Fruit fly (Drosophila melanogaster): ENCODE data around the gene Tat.

Gene Tat

DNA sequence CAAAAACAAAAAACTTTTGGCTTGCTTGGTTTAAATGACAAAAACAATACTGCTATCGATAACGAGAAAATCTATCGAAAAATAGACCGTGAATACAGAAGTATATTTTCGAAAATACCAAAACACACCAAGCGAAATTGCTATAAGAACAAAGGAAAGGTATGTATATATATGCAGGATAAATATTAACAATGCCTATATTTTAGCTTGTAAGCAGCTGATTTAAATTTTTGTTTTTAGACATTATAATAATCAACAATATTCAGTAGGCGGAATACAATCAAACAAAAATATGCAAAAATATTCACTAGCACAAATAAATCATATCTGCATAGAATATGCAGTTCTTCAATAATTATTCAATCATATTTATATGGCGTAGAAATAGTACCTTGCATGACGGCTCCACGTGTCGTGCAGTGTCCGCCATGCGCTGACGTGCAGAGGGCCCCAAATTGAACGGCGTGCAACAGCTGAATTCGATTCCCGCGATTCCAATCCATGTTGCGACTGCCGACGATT is 23.1 kb upstream of the Tat start, which contains the start of the genes Fbxl4 and Dus2 (continued):
- peak; percentile 94 for TF ChIP-seq CG9932 (GFP tag; IDR thresholded peaks at IDR 0.05)
- TF ChIP-seq trh (GFP tag; optimal IDR thresholded peaks at IDR 0.05) = peak; percentile 74
- TF ChIP-seq NFAT (GFP tag; IDR thresholded peaks at IDR 0.05) = peak; percentile 94
- TF ChIP-seq CG6689 (GFP tag; IDR thresholded peaks at IDR 0.05) = peak; percentile 91
- peak; percentile 83 for TF ChIP-seq repo (GFP tag; optimal IDR thresholded peaks at IDR 0.05)
- peak; percentile 74 for TF ChIP-seq zf30C (GFP tag; optimal IDR thresholded peaks at IDR 0.05)
- peak; percentile 85 for TF ChIP-seq CG15011 (GFP tag; optimal IDR thresholded peaks at IDR 0.05)
- peak; percentile 73 for TF ChIP-seq Spps (tag; optimal IDR thresholded peaks at IDR 0.05)
- TF ChIP-seq CG10209 (GFP tag; optimal IDR thresholded peaks at IDR 0.05) = peak; percentile 92
- TF ChIP-seq CTCF (GFP tag; optimal IDR thresholded peaks at IDR 0.05) = peak; percentile 24
- peak; percentile 66 for TF ChIP-seq Hand (GFP tag; optimal IDR thresholded peaks at IDR 0.05)
- no peak for TF ChIP-seq h (optimal IDR thresholded peaks at IDR 0.05)
- TF ChIP-seq cas (GFP tag; IDR thresholded peaks at IDR 0.05) = peak; percentile 79
- TF ChIP-seq D19B (GFP tag; optimal IDR thresholded peaks at IDR 0.05) = no peak
- TF ChIP-seq bab2 (GFP tag; optimal IDR thresholded peaks at IDR 0.05) = peak; percentile 94
- peak; percentile 80 for TF ChIP-seq D19A (tag; optimal IDR thresholded peaks at IDR 0.05)
- peak; percentile 80 for TF ChIP-seq CG2116 (GFP tag; optimal IDR thresholded peaks at IDR 0.05)
- peak; percentile 89 for TF ChIP-seq NfI (GFP tag; optimal IDR thresholded peaks at IDR 0.05)
- peak; percentile 75 for TF ChIP-seq MTF-1 (GFP tag; optimal IDR thresholded peaks at IDR 0.05; ENCODE audit: borderline replicate concordance)
- peak; percentile 94 for TF ChIP-seq CG1602 (GFP tag; optimal IDR thresholded peaks at IDR 0.05)
- TF ChIP-seq CG9797 (GFP tag; optimal IDR thresholded peaks at IDR 0.05) = peak; percentile 36
- peak; percentile 94 for TF ChIP-seq pho (GFP tag; optimal IDR thresholded peaks at IDR 0.05)
- TF ChIP-seq CG9215 (GFP tag; IDR thresholded peaks at IDR 0.05) = peak; percentile 84
- TF ChIP-seq CG13775 (GFP tag; optimal IDR thresholded peaks at IDR 0.05) = peak; percentile 96
- peak in 1 of 2 experiments; percentile 77 for TF ChIP-seq Hr78 (GFP tag; optimal IDR thresholded peaks at IDR 0.05)
- TF ChIP-seq odd (GFP tag; optimal IDR thresholded peaks at IDR 0.05) = peak; percentile 72
- peak; percentile 77 for TF ChIP-seq CG11398 (GFP tag; optimal IDR thresholded peaks at IDR 0.05)
- peak; percentile 78 for TF ChIP-seq CG31388 (GFP tag; optimal IDR thresholded peaks at IDR 0.05)
- TF ChIP-seq NK7.1 (GFP tag; optimal IDR thresholded peaks at IDR 0.05) = peak; percentile 83
- peak; percentile 74 for TF ChIP-seq kni (GFP tag; optimal IDR thresholded peaks at IDR 0.05)
- TF ChIP-seq CG17912 (GFP tag; optimal IDR thresholded peaks at IDR 0.05) = peak; percentile 9
- peak; percentile 84 for TF ChIP-seq CG9437 (GFP tag; optimal IDR thresholded peaks at IDR 0.05)
- peak; percentile 83 for TF ChIP-seq ro (GFP tag; IDR thresholded peaks at IDR 0.05)
- peak in 1 of 2 experiments; percentile 65 for TF ChIP-seq insv (GFP tag; optimal IDR thresholded peaks at IDR 0.05)
- peak; percentile 75 for TF ChIP-seq CG8359 (GFP tag; optimal IDR thresholded peaks at IDR 0.05; ENCODE audit: borderline replicate concordance)
- TF ChIP-seq otp (GFP tag; IDR thresholded peaks at IDR 0.05) = peak; percentile 93
- TF ChIP-seq hth (optimal IDR thresholded peaks at IDR 0.05) = no peak
- TF ChIP-seq CG10543 (GFP tag; optimal IDR thresholded peaks at IDR 0.05) = peak; percentile 89
- TF ChIP-seq Adf1 (GFP tag; IDR thresholded peaks at IDR 0.05) = peak; percentile 48
- peak; percentile 88 for TF ChIP-seq gce (GFP tag; IDR thresholded peaks at IDR 0.05)
- TF ChIP-seq CG34224 (GFP tag; IDR thresholded peaks at IDR 0.05; ENCODE audit: partially characterized antibody) = no peak
- peak; percentile 75 for TF ChIP-seq CG6683 (GFP tag; optimal IDR thresholded peaks at IDR 0.05)

DNA sequence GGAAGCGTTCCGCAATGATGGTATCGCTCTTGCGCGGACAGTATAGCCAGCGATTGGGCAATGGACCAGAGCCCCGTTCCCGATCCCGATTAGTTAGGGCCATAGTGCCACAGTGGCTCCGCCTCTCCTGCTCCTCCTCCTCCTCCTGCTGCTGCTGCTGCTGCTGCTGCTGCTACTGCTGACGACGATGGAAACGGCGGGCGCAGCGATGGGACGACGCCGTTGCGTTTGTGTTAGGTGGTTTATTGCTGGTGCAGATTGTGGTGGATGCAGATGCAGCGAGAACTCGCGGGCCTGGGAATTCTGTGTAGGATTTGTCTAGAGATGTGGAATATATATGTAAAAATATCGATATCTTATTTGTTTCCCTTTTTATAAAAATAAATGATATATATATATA is 18.5 kb upstream of the Tat start, which contains the start of gene mRNA-cap:
TSS of gene mRNA-cap (minus strand) at position 344 of the 400 bp plus-strand sequence.
- no peak for TF ChIP-seq fd102C (GFP tag; optimal IDR thresholded peaks at IDR 0.05)
- no peak for TF ChIP-seq CG10959 (GFP tag; IDR thresholded peaks at IDR 0.05)
- 0 out of 2 replicates have a peak, but pooled peaks have one; percentile 22 for TF ChIP-seq MBD-R2 (GFP tag; IDR thresholded peaks at IDR 0.05)
- TF ChIP-seq CG17385 (GFP tag; optimal IDR thresholded peaks at IDR 0.05) = no peak
- TF ChIP-seq MESR4 (GFP tag; optimal IDR thresholded peaks at IDR 0.05) = peak; percentile 96
- peak in 1 of 2 experiments; percentile 81 for TF ChIP-seq Dfd (GFP tag; optimal IDR thresholded peaks at IDR 0.05)
- TF ChIP-seq pum (GFP tag; optimal IDR thresholded peaks at IDR 0.05) = no peak
- TF ChIP-seq hb (GFP tag; IDR thresholded peaks at IDR 0.05; ENCODE audit: partially characterized antibody) = no peak
- peak; percentile 73 for TF ChIP-seq CG4617 (GFP tag; optimal IDR thresholded peaks at IDR 0.05; ENCODE audit: borderline replicate concordance)
- no peak for TF ChIP-seq ems (GFP tag; optimal IDR thresholded peaks at IDR 0.05)
- no peak for TF ChIP-seq CG42726 (GFP tag; IDR thresholded peaks at IDR 0.05; ENCODE audit: partially characterized antibody)
- no peak for TF ChIP-seq sima (GFP tag; optimal IDR thresholded peaks at IDR 0.05)

All from whole organism, embryonic.